Worm (Caenorhabditis elegans): ENCODE results near the gene Y11D7A.10.
"Not testable (repeated sequence)": the region's sequence is repeated elsewhere in the genome, so short reads cannot be mapped to it uniquely, and the experiment has no call there.

Y11D7A.10 gene

DNA sequence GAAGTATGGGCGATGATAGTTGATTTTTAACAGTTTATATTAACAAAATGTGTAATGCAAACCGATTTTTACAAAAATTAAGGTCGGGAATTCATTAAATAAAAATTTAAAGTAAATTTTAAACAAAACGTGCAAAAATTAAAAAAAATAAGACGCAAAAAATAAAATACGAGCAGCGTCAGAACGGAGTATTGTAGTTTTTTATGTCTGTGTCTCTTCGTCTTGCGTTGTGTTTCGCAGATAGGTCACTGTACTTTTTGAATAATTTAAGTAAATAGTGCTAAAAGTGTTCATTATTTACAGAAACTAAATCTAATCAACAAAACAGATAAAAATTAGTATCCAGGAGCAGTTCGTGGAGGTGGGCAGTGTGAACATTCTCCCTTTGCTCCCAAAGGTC is 766 bp upstream of the Y11D7A.10 start:
- TF ChIP-seq flt-1 (GFP tag; IDR thresholded peaks at IDR 0.05) (no peak), ztf-29 (GFP tag; IDR thresholded peaks at IDR 0.05) (no peak), ztf-23 (GFP tag; IDR thresholded peaks at IDR 0.05) (no peak), med-1 (GFP tag; optimal IDR thresholded peaks at IDR 0.05; ENCODE audit: insufficient read depth) (no peak), ref-1 (GFP tag; conservative IDR thresholded peaks at IDR 0.05) (no peak), klf-2 (GFP tag; conservative IDR thresholded peaks at IDR 0.05) (no peak), cog-1 (tag; optimal IDR thresholded peaks at IDR 0.05) (no peak), T22C8.4 (GFP tag; IDR thresholded peaks at IDR 0.05) (no peak), tab-1 (GFP tag; IDR thresholded peaks at IDR 0.05) (no peak)

DNA sequence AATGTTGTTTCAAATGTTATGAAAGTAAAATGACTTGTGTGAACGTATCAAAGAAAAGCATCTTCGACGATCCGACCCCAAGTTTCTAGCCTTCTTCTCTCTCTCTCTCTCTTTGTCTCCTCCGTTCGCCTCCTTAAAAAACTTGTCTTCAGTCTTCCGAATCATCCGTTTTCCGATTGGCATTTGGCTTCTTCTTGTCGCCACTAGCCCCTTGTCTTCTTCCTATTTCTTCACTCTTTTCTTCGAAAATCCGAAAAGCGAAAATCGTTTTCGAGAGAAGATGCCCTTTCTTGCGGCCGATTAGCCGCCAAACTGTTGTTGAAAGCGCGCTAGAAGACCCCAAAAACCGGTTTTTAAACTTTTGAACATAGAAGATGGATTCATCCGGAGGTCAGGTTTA is 1.0 kb downstream of the Y11D7A.10 start:
- no peak for TF ChIP-seq ztf-29 (GFP tag; IDR thresholded peaks at IDR 0.05)
- TF ChIP-seq ref-1 (GFP tag; conservative IDR thresholded peaks at IDR 0.05), result no peak
- TF ChIP-seq klf-2 (GFP tag; conservative IDR thresholded peaks at IDR 0.05), result no peak
- TF ChIP-seq ztf-23 (GFP tag; IDR thresholded peaks at IDR 0.05), result no peak
- no peak for TF ChIP-seq cog-1 (tag; optimal IDR thresholded peaks at IDR 0.05)
- TF ChIP-seq T22C8.4 (GFP tag; IDR thresholded peaks at IDR 0.05), result no peak
- TF ChIP-seq med-1 (GFP tag; optimal IDR thresholded peaks at IDR 0.05; ENCODE audit: insufficient read depth), result no peak
- no peak for TF ChIP-seq tab-1 (GFP tag; IDR thresholded peaks at IDR 0.05)
- TF ChIP-seq flt-1 (GFP tag; IDR thresholded peaks at IDR 0.05), result no peak

DNA sequence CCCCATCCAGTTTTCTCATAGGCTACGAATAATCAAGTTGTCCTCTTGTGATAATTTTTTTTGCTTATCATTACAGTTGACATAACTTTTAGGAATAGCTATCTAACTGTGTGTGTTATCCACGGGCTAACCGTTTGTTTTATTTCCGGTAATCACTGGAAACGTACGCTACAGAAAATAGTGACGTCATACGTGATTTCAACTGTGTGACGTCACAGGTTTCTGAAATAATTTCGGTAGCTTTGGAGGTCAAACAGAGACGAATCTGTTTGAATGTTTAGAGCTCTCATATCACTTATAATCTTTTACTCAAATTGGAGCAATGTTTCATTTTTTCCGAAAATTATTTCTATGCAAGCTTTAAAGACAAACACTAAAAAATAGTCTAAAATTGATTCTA is 2.7 kb downstream of the Y11D7A.10 start:
- no peak for TF ChIP-seq med-1 (GFP tag; optimal IDR thresholded peaks at IDR 0.05; ENCODE audit: insufficient read depth)
- no peak for TF ChIP-seq ref-1 (GFP tag; conservative IDR thresholded peaks at IDR 0.05)
- no peak for TF ChIP-seq tab-1 (GFP tag; IDR thresholded peaks at IDR 0.05)
- TF ChIP-seq klf-2 (GFP tag; conservative IDR thresholded peaks at IDR 0.05), result no peak
- no peak for TF ChIP-seq cog-1 (tag; optimal IDR thresholded peaks at IDR 0.05)
- no peak for TF ChIP-seq flt-1 (GFP tag; IDR thresholded peaks at IDR 0.05)
- TF ChIP-seq ztf-23 (GFP tag; IDR thresholded peaks at IDR 0.05), result no peak
- no peak for TF ChIP-seq T22C8.4 (GFP tag; IDR thresholded peaks at IDR 0.05)
- no peak for TF ChIP-seq ztf-29 (GFP tag; IDR thresholded peaks at IDR 0.05)

DNA sequence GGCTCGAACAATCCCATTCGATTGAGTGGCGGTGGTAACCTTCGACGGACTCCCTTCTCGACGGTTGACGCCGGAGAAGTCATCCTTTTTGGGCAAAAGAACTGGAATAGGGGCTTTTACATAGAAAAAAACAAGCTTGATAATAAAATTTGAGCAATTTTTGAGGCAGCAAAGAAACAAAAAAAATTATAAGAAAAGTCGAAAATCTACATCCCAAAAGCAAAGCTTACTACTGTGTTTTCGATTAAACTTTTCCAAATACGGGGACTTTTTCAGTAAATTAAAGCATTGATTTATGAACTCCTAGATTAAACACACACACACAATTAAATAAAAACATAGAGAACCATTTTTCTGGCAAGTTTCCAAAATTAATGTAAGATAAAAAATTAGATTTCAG is 3.6 kb downstream of the Y11D7A.10 start, which contains the start of gene Y11D7A.9:
TSS of gene Y11D7A.9 (minus strand) at position 101 of the 400 bp plus-strand sequence.
- TF ChIP-seq T22C8.4 (GFP tag; IDR thresholded peaks at IDR 0.05), result no peak
- no peak for TF ChIP-seq med-1 (GFP tag; optimal IDR thresholded peaks at IDR 0.05; ENCODE audit: insufficient read depth)
- no peak for TF ChIP-seq klf-2 (GFP tag; conservative IDR thresholded peaks at IDR 0.05)
- no peak for TF ChIP-seq ztf-29 (GFP tag; IDR thresholded peaks at IDR 0.05)
- TF ChIP-seq ref-1 (GFP tag; conservative IDR thresholded peaks at IDR 0.05), result no peak

DNA sequence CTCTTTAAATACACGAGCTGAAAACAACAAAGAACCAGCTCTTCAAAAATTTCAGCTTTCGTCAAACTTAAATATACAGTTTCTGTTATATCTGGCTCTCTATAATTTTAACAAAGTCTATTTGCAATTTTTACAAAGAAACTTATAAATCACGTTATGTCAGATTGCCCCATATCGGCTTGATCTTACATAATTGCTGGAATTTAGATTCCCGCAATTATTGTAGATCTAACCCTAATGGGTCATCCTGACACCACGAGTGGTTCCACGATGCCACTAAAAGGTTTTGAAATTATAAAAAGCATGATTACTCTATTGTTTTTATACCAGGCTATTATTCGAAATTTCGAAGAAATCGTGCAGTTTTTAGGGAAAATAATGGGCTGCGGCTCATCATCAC is 8.5 kb downstream of the Y11D7A.10 start, which contains the start of gene Y11D7A.8:
TSS of gene Y11D7A.8 (plus strand) at position 301 of the 400 bp plus-strand sequence.
- TF ChIP-seq med-1 (GFP tag; optimal IDR thresholded peaks at IDR 0.05; ENCODE audit: insufficient read depth), result no peak

DNA sequence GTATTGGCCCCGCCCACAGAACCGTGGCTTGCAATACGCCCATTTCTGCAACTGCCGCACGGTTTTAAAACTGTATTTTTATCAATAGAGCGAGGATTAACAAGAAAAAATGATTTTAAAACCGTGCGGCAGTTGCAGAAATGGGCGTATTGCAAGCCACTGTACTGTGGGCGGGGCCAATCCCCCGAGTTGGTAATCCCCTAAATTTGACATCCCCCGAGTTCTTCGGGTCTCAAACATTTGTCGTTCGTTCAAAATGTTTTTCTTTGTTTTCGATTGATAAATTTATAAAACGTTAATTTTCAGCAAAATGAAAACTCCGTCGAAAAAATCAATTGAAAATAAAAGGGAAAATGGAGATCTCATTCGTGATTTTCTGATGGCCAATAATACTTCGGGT is 10.3 kb downstream of the Y11D7A.10 start, which contains the start of gene Y11D7A.7:
TSS of gene Y11D7A.7 (plus strand) at position 301 of the 400 bp plus-strand sequence.
- TF ChIP-seq T22C8.4 (GFP tag; IDR thresholded peaks at IDR 0.05); tab-1 (GFP tag; IDR thresholded peaks at IDR 0.05); ref-1 (GFP tag; conservative IDR thresholded peaks at IDR 0.05): not testable (repeated sequence)

DNA sequence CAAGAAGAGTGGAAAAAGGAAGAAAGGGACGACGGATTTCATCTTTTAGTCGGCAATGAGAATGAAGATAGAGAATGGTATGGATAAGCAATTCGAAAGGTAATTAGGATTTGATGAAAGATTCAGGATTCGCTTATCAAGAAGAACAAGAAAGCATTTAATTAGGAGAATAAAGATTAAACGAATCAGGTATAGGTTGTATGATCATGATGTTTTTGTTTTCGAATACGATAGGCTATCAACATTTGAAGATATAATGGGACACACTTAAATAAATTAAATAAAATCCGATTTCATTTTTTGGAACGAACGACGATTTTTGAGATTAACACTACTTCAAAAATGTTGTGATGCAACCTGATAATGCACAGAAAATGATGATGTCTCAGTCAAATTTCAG is 14.1 kb downstream of the Y11D7A.10 start, which contains the start of gene Y11D7A.5:
TSS of gene Y11D7A.5 (minus strand) at position 101 of the 400 bp plus-strand sequence.
- no peak for TF ChIP-seq ztf-29 (GFP tag; IDR thresholded peaks at IDR 0.05)
- TF ChIP-seq ref-1 (GFP tag; conservative IDR thresholded peaks at IDR 0.05), result no peak
- TF ChIP-seq flt-1 (GFP tag; IDR thresholded peaks at IDR 0.05), result no peak
- TF ChIP-seq tab-1 (GFP tag; IDR thresholded peaks at IDR 0.05), result no peak
- TF ChIP-seq ztf-23 (GFP tag; IDR thresholded peaks at IDR 0.05), result no peak
- TF ChIP-seq klf-2 (GFP tag; conservative IDR thresholded peaks at IDR 0.05), result no peak
- TF ChIP-seq med-1 (GFP tag; optimal IDR thresholded peaks at IDR 0.05; ENCODE audit: insufficient read depth), result no peak
- TF ChIP-seq cog-1 (tag; optimal IDR thresholded peaks at IDR 0.05), result no peak
- TF ChIP-seq T22C8.4 (GFP tag; IDR thresholded peaks at IDR 0.05), result no peak

DNA sequence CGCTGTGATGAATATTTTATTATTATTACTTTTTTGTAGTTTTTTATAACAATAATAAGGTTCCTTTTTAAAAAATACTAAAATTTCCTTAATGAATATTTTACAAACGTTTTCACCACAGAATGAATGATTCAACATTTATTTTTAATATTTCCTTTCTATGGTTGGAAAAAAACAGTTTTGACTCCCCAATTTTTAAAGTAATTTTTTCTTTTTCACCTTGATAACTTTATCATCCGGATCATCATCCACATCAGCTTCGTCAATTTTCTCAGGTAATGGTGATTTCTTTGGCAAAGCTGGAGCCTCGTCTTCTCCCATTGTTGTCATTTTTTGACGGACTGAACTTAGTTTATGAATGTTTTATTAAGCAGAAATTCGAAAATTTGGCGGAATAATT is 15.9 kb downstream of the Y11D7A.10 start, which contains the start of gene rab-28:
TSS of gene rab-28 (minus strand) at position 343 of the 400 bp plus-strand sequence.
- TF ChIP-seq klf-2 (GFP tag; conservative IDR thresholded peaks at IDR 0.05) (no peak), cog-1 (tag; optimal IDR thresholded peaks at IDR 0.05) (no peak), ztf-29 (GFP tag; IDR thresholded peaks at IDR 0.05) (no peak), ref-1 (GFP tag; conservative IDR thresholded peaks at IDR 0.05) (no peak), T22C8.4 (GFP tag; IDR thresholded peaks at IDR 0.05) (no peak), med-1 (GFP tag; optimal IDR thresholded peaks at IDR 0.05; ENCODE audit: insufficient read depth) (no peak), flt-1 (GFP tag; IDR thresholded peaks at IDR 0.05) (no peak), ztf-23 (GFP tag; IDR thresholded peaks at IDR 0.05) (no peak), tab-1 (GFP tag; IDR thresholded peaks at IDR 0.05) (no peak)

DNA sequence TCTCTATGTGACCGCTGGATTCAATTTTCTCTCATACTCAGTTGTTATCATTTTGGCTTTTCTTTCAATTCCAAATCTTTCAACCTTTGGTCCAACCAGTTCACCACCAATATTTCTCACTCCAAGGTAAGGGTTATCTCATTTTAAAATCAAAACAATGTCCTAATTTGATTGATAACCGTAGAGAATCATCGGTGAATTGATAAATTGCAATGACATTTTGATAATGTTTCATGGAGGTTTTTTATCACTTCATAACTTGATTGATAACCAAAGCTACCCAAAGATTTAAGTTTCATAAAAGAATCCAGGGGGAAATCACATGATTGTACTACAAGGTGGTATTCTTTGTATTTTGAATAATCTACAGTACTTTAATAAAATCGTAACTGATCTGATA is 20.4 kb downstream of the Y11D7A.10 start:
- TF ChIP-seq ztf-29 (GFP tag; IDR thresholded peaks at IDR 0.05) (no peak), klf-2 (GFP tag; conservative IDR thresholded peaks at IDR 0.05) (no peak), ref-1 (GFP tag; conservative IDR thresholded peaks at IDR 0.05) (no peak), med-1 (GFP tag; optimal IDR thresholded peaks at IDR 0.05; ENCODE audit: insufficient read depth) (no peak), T22C8.4 (GFP tag; IDR thresholded peaks at IDR 0.05) (no peak), ztf-23 (GFP tag; IDR thresholded peaks at IDR 0.05) (no peak), cog-1 (tag; optimal IDR thresholded peaks at IDR 0.05) (no peak), tab-1 (GFP tag; IDR thresholded peaks at IDR 0.05) (no peak), flt-1 (GFP tag; IDR thresholded peaks at IDR 0.05) (no peak)

DNA sequence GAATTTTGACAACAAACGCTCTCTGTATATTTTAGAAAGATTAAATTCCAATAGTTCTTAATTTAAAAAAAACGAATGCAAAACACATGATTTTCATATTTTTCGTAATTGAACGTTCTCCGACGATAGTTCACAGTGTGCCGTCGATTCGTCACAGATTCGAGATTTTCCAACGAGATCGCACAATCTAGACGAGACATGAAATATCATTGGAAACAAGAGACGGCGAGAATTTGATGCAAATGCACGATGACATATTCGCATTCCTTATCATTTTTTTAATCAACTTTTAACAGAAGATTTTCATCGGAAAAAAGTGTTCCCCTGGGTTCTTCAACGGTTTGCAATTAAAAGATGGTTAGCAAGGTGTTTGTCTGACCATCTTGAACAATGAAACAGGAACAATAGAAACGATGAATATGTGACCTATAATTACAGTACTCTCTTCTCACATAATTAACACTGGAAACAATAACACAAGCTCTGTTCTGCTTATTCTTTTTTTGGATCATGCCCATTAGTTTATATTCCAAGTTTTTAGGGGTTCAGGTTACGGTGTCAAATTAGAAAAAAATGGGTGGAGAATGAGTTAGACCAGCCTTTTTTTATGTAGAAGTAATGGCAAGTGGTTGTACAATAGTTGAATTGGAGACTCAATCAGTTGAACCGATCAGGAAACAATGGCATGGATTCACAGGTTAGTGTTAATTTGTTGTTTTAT is 27.0 kb downstream of the Y11D7A.10 start, which contains the start of gene Y11D7A.3:
TSS of gene Y11D7A.3 (plus strand) at position 671 of the 721 bp plus-strand sequence.
- no peak for TF ChIP-seq med-1 (GFP tag; optimal IDR thresholded peaks at IDR 0.05; ENCODE audit: insufficient read depth)
- TF ChIP-seq T22C8.4 (GFP tag; IDR thresholded peaks at IDR 0.05), result no peak
- no peak for TF ChIP-seq ztf-29 (GFP tag; IDR thresholded peaks at IDR 0.05)
- TF ChIP-seq cog-1 (tag; optimal IDR thresholded peaks at IDR 0.05), result no peak
- no peak for TF ChIP-seq tab-1 (GFP tag; IDR thresholded peaks at IDR 0.05)
- no peak for TF ChIP-seq flt-1 (GFP tag; IDR thresholded peaks at IDR 0.05)
- TF ChIP-seq ref-1 (GFP tag; conservative IDR thresholded peaks at IDR 0.05), result no peak
- no peak for TF ChIP-seq klf-2 (GFP tag; conservative IDR thresholded peaks at IDR 0.05)
- TF ChIP-seq ztf-23 (GFP tag; IDR thresholded peaks at IDR 0.05), result no peak

Measured in whole organism, midembryonic.